Worm (Caenorhabditis elegans) whole organism, young adult: ENCODE measurements around the gene R04D3.3.

ENCODE experiments used
- B0035.1 ChIP-seq: sonication (generic microtip); optimal IDR thresholded peaks from 2 replicates; lab custom pipeline; 2016; ENCODE audit warnings: missing genetic modification characterization, mild to moderate bottlenecking, missing compliant biosample characterization, missing genotype, missing genetic modification reagents
- B0336.3 ChIP-seq: fragments of 200-800 bp; sonication (Bioruptor generic); IDR thresholded peaks from 2 replicates; pipeline ENCODE4 v1.3.6; 2022; ENCODE audit warnings: missing genetic modification characterization, missing compliant biosample characterization
- F52B5.7 ChIP-seq: sonication (generic microtip); optimal IDR thresholded peaks from 2 replicates; lab custom pipeline; 2016; ENCODE audit warnings: mild to moderate bottlenecking, missing genetic modification characterization, missing compliant biosample characterization
- F57C9.4 ChIP-seq: sonication (generic microtip); optimal IDR thresholded peaks from 2 replicates; lab custom pipeline; 2017; ENCODE audit warnings: mild to moderate bottlenecking, missing genetic modification characterization, missing compliant biosample characterization
- K11D2.4 ChIP-seq: fragments of 200-800 bp; sonication (Bioruptor generic); IDR thresholded peaks from 2 replicates; pipeline ENCODE4 v1.3.6; 2022; ENCODE audit warnings: missing genetic modification reagents, missing genetic modification characterization, missing compliant biosample characterization
- K12H6.12 ChIP-seq: fragments of 200-800 bp; sonication (Bioruptor generic); optimal IDR thresholded peaks from 2 replicates; lab custom pipeline; 2018; ENCODE audit warnings: mild to moderate bottlenecking, missing genetic modification characterization, missing compliant biosample characterization
- Y67H2A.10 ChIP-seq: fragments of 200-800 bp; sonication (Bioruptor generic); conservative IDR thresholded peaks from 2 replicates; pipeline ENCODE4 v1.3.6; 2022; ENCODE audit warnings: missing genetic modification reagents, missing genetic modification characterization, missing compliant biosample characterization
- ZK185.1 ChIP-seq: sonication (generic microtip); optimal IDR thresholded peaks from 2 replicates; lab custom pipeline; 2016; ENCODE audit warnings: mild to moderate bottlenecking, missing genetic modification characterization, missing compliant biosample characterization; ENCODE audit not compliant: poor library complexity, severe bottlenecking
- ama-1 ChIP-seq, 3 experiments: fragments of 150-350 bp in 1 of 3; sonication (generic microtip) in 2 of 3; optimal IDR thresholded peaks; 2 replicates each; lab custom pipeline; 2014 to 2018; ENCODE audit warnings: missing biosample characterization in 2 of 3, missing genetic modification characterization in 2 of 3, missing genetic modification reagents in 2 of 3
- aptf-2 ChIP-seq: fragments of 200-800 bp; sonication (Bioruptor generic); conservative IDR thresholded peaks from 2 replicates; pipeline ENCODE4 v1.3.6; 2022; ENCODE audit warnings: missing genetic modification reagents, missing genetic modification characterization, missing compliant biosample characterization
- atf-7 ChIP-seq: sonication (generic microtip); optimal IDR thresholded peaks from 2 replicates; lab custom pipeline; 2017; ENCODE audit warnings: mild to moderate bottlenecking, missing genetic modification characterization, missing compliant biosample characterization
- athp-1 ChIP-seq: sonication (generic microtip); optimal IDR thresholded peaks from 2 replicates; lab custom pipeline; 2017; ENCODE audit warnings: mild to moderate bottlenecking, missing genetic modification characterization, missing compliant biosample characterization
- bed-1 ChIP-seq: fragments of 200-800 bp; sonication (Bioruptor generic); IDR thresholded peaks from 2 replicates; pipeline ENCODE4 v1.3.6; 2022; ENCODE audit warnings: missing genetic modification reagents, missing genetic modification characterization, missing compliant biosample characterization
- ccch-3 ChIP-seq: fragments of 200-800 bp; sonication (Bioruptor generic); optimal IDR thresholded peaks from 2 replicates; lab custom pipeline; 2018; ENCODE audit warnings: mild to moderate bottlenecking, missing genetic modification characterization, missing compliant biosample characterization
- cebp-1 ChIP-seq, 2 experiments: fragments of 200-800 bp in 1 of 2; sonication (Bioruptor generic) in 1 of 2; sonication (generic microtip) in 1 of 2; IDR thresholded peaks in 1 of 2; optimal IDR thresholded peaks in 1 of 2; 2 replicates each; pipeline versions ENCODE4 v1.3.6 to Lab custom; 2017 to 2022; ENCODE audit warnings: missing compliant biosample characterization in 2 of 2, missing genetic modification characterization in 2 of 2, mild to moderate bottlenecking in 1 of 2, missing genetic modification reagents in 1 of 2, moderate library complexity in 1 of 2
- egl-18 ChIP-seq: fragments of 200-800 bp; sonication (Bioruptor generic); IDR thresholded peaks from 2 replicates; pipeline ENCODE4 v1.3.6; 2022; ENCODE audit warnings: missing genetic modification reagents, missing genetic modification characterization, missing compliant biosample characterization
- fkh-3 ChIP-seq: sonication (generic microtip); optimal IDR thresholded peaks from 2 replicates; lab custom pipeline; 2016; ENCODE audit warnings: mild to moderate bottlenecking, missing genetic modification characterization, missing compliant biosample characterization
- hrde-1 ChIP-seq: sonication (generic microtip); optimal IDR thresholded peaks from 2 replicates; lab custom pipeline; 2016; ENCODE audit warnings: missing genetic modification characterization, mild to moderate bottlenecking, missing compliant biosample characterization, moderate library complexity, missing genotype, missing genetic modification reagents, borderline replicate concordance
- let-526 ChIP-seq: fragments of 200-800 bp; sonication (Bioruptor generic); IDR thresholded peaks from 2 replicates; pipeline ENCODE4 v1.3.6; 2022; ENCODE audit warnings: missing genetic modification reagents, missing genetic modification characterization, missing compliant biosample characterization
- let-607 ChIP-seq, 2 experiments: fragments of 200-800 bp in 1 of 2; sonication (Bioruptor generic) in 1 of 2; sonication (generic microtip) in 1 of 2; optimal IDR thresholded peaks; 2 replicates each; lab custom pipeline; 2016 to 2018; ENCODE audit warnings: mild to moderate bottlenecking in 2 of 2, missing compliant biosample characterization in 2 of 2, missing genetic modification characterization in 2 of 2, moderate library complexity in 2 of 2, missing genotype in 1 of 2
- lin-26 ChIP-seq: fragments of 200-800 bp; sonication (Bioruptor generic); IDR thresholded peaks from 2 replicates; pipeline ENCODE4 v1.3.6; 2022; ENCODE audit warnings: missing genetic modification reagents, missing genetic modification characterization, missing compliant biosample characterization
- lin-35 ChIP-seq, 3 experiments: fragments of 150-350 bp in 2 of 3; sonication (generic microtip) in 1 of 3; optimal IDR thresholded peaks; 2 replicates each; lab custom pipeline; 2014 to 2018; ENCODE audit warnings: missing biosample characterization in 3 of 3, missing genetic modification characterization in 3 of 3, missing genetic modification reagents in 3 of 3
- lin-54 ChIP-seq: fragments of 200-800 bp; sonication (Bioruptor generic); optimal IDR thresholded peaks from 2 replicates; lab custom pipeline; 2018; ENCODE audit warnings: mild to moderate bottlenecking, missing genetic modification characterization, missing compliant biosample characterization
- lir-1 ChIP-seq: fragments of 200-800 bp; sonication (Bioruptor generic); conservative IDR thresholded peaks from 2 replicates; pipeline ENCODE4 v1.3.6; 2022; ENCODE audit warnings: missing genetic modification reagents, missing genetic modification characterization, missing compliant biosample characterization
- lsy-27 ChIP-seq: sonication (generic microtip); optimal IDR thresholded peaks from 2 replicates; lab custom pipeline; 2017; ENCODE audit warnings: missing genetic modification characterization, mild to moderate bottlenecking, missing compliant biosample characterization, antibody characterized with exemption, missing genotype, borderline replicate concordance; ENCODE audit not compliant: insufficient read depth
- mcd-1 ChIP-seq: fragments of 200-800 bp; sonication (Bioruptor generic); IDR thresholded peaks from 2 replicates; pipeline ENCODE4 v1.3.6; 2022; ENCODE audit warnings: missing genetic modification reagents, missing genetic modification characterization, missing compliant biosample characterization
- mel-28 ChIP-seq: sonication (generic microtip); optimal IDR thresholded peaks from 2 replicates; lab custom pipeline; 2016; ENCODE audit warnings: borderline replicate concordance, mild to moderate bottlenecking, missing genetic modification characterization, missing compliant biosample characterization
- mes-4 ChIP-seq: sonication (generic microtip); optimal IDR thresholded peaks from 2 replicates; lab custom pipeline; 2016; ENCODE audit warnings: missing genotype, missing genetic modification characterization, missing compliant biosample characterization
- nfyb-1 ChIP-seq: fragments of 200-800 bp; sonication (Bioruptor generic); IDR thresholded peaks from 2 replicates; pipeline ENCODE4 v1.3.6; 2022; ENCODE audit warnings: missing genetic modification reagents, missing genetic modification characterization, missing compliant biosample characterization
- nhr-120 ChIP-seq: fragments of 200-800 bp; sonication (Bioruptor generic); IDR thresholded peaks from 2 replicates; pipeline ENCODE4 v1.3.6; 2022; ENCODE audit warnings: missing genetic modification characterization, missing compliant biosample characterization
- nhr-80 ChIP-seq: sonication (generic microtip); optimal IDR thresholded peaks from 2 replicates; lab custom pipeline; 2016; ENCODE audit warnings: missing genetic modification characterization, missing compliant biosample characterization
- nhr-90 ChIP-seq: sonication (generic microtip); optimal IDR thresholded peaks from 2 replicates; lab custom pipeline; 2016; ENCODE audit warnings: missing genotype, mild to moderate bottlenecking, missing genetic modification characterization, missing compliant biosample characterization
- repo-1 ChIP-seq: sonication (generic microtip); optimal IDR thresholded peaks from 2 replicates; lab custom pipeline; 2017; ENCODE audit warnings: mild to moderate bottlenecking, missing genetic modification characterization, missing compliant biosample characterization
- rpc-1 ChIP-seq, 2 experiments: fragments of 150-350 bp in 1 of 2; sonication (generic microtip) in 1 of 2; optimal IDR thresholded peaks; 2 replicates each; lab custom pipeline; 2014 to 2018; ENCODE audit warnings: missing biosample characterization in 1 of 2, missing genetic modification characterization in 1 of 2, missing genetic modification reagents in 1 of 2, missing genotype in 1 of 2
- sea-2 ChIP-seq: fragments of 200-800 bp; sonication (Bioruptor generic); IDR thresholded peaks from 2 replicates; pipeline ENCODE4 v1.3.6; 2022; ENCODE audit warnings: missing genetic modification characterization, missing compliant biosample characterization
- snpc-4 ChIP-seq, 5 experiments: fragments of 150-350 bp in 1 of 5; sonication (generic microtip) in 4 of 5; optimal IDR thresholded peaks; 2 replicates each; lab custom pipeline; 2014 to 2018; ENCODE audit warnings: missing genetic modification characterization in 5 of 5, missing biosample characterization in 3 of 5, antibody characterized with exemption in 2 of 5, mild to moderate bottlenecking in 2 of 5, missing compliant biosample characterization in 2 of 5, missing genotype in 2 of 5, moderate library complexity in 2 of 5, missing genetic modification reagents in 1 of 5
- somi-1 ChIP-seq: fragments of 200-800 bp; sonication (Bioruptor generic); optimal IDR thresholded peaks from 2 replicates; lab custom pipeline; 2018; ENCODE audit warnings: mild to moderate bottlenecking, missing genetic modification characterization, missing compliant biosample characterization
- tbp1 ChIP-seq: fragments of 200-800 bp; sonication (Bioruptor generic); optimal IDR thresholded peaks from 2 replicates; lab custom pipeline; 2018; ENCODE audit warnings: mild to moderate bottlenecking, missing genetic modification characterization, missing compliant biosample characterization
- tbx-9 ChIP-seq: sonication (generic microtip); optimal IDR thresholded peaks from 2 replicates; lab custom pipeline; 2016; ENCODE audit warnings: borderline replicate concordance, missing genetic modification characterization, inconsistent platforms, missing compliant biosample characterization
- ztf-26 ChIP-seq: sonication (generic microtip); optimal IDR thresholded peaks from 2 replicates; lab custom pipeline; 2017; ENCODE audit warnings: missing genetic modification characterization, missing compliant biosample characterization

Gene R04D3.3

ce11 chrX:13328868-13329267 lies 38.4 kb upstream of the R04D3.3 start (continued):
- no peak for TF ChIP-seq cebp-1 (GFP tag; IDR thresholded peaks at IDR 0.05; lab: Robert Waterston, UW)
- TF ChIP-seq cebp-1 (tag; optimal IDR thresholded peaks at IDR 0.05; lab: Kevin White, UChicago), result peak; percentile 52
- TF ChIP-seq egl-18 (GFP tag; lab: Robert Waterston, UW), result no peak
- no peak for TF ChIP-seq fkh-3 (tag; lab: Kevin White, UChicago)

DNA sequence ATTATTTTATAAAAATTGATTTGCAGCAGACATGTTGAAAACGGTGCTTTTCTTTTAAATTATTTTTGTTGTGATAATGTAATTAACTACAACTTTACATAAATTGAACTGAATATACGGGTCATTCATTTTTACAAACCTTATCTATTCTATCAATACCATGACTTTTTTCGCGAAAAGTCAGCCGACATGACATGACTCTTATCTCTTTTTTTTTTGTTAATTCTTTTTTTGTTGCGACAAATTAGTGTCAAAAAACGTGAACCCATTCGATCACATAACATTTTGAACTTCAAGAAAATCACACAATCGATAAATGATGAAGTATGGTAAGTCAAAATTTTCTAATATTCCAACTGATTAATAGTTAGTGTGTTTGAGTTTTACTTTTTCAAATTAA lies 37.6 kb upstream of the R04D3.3 start, which contains the start of gene sir-2.2:
Gene sir-2.2, plus strand, starts transcription at position 34 of the 400 bp plus-strand sequence.
- TF ChIP-seq let-526 (GFP tag; lab: Robert Waterston, UW) (no peak), let-607 (tag; optimal IDR thresholded peaks at IDR 0.05; lab: Kevin White, UChicago) (peak in 1 of 2 experiments; percentile 4), cebp-1 (GFP tag; IDR thresholded peaks at IDR 0.05; lab: Robert Waterston, UW) (no peak), cebp-1 (tag; optimal IDR thresholded peaks at IDR 0.05; lab: Kevin White, UChicago) (peak; percentile 8), K11D2.4 (GFP tag; lab: Robert Waterston, UW) (0 out of 2 replicates have a peak, but pooled peaks have one; percentile 14), snpc-4 (GFP tag; optimal IDR thresholded peaks at IDR 0.05; lab: Kevin White, UChicago) (no peak), snpc-4 (tag; optimal IDR thresholded peaks at IDR 0.05; lab: Kevin White, UChicago) (no peak), ztf-26 (tag; lab: Kevin White, UChicago) (no peak), tbp1 (peak; percentile 1), nhr-80 (tag; lab: Kevin White, UChicago) (peak; percentile 64), nhr-90 (tag; lab: Kevin White, UChicago) (no peak), F52B5.7 (tag; lab: Kevin White, UChicago) (no peak)

ce11 chrX:13325039-13325438 lies 34.6 kb upstream of the R04D3.3 start:
- TF ChIP-seq mel-28 (tag; lab: Kevin White, UChicago), result no peak
- no peak for TF ChIP-seq bed-1 (GFP tag; lab: Robert Waterston, UW)
- TF ChIP-seq B0035.1 (tag; lab: Kevin White, UChicago), result no peak
- TF ChIP-seq somi-1 (GFP tag; lab: Kevin White, UChicago), result peak; percentile 30
- TF ChIP-seq, all 124 proteins: peak for 1

DNA sequence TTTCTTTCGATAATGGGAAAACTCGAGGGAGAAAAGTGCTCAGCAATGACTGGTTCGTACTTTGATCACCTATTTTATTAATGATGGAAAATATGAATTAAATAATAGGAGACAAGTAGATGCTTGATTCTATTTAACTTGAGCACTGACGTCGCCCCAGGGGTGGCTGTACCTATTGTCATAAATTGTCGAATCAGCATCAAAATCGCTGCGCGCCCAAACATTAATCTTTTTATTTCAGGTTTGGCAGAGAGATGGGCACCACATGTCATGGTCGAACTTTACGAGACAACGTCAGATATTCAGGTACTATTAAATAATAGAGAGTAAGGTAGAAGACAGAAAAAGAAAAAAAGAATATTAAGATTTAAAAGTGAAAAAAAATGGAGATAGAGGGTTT lies 33.9 kb upstream of the R04D3.3 start:
- TF ChIP-seq K12H6.12, result no peak
- no peak for TF ChIP-seq lir-1 (GFP tag; lab: Robert Waterston, UW)
- no peak for TF ChIP-seq Y67H2A.10 (GFP tag; lab: Robert Waterston, UW)
- no peak for TF ChIP-seq mcd-1 (GFP tag; lab: Robert Waterston, UW)
- no peak for TF ChIP-seq lin-54 (GFP tag; lab: Kevin White, UChicago)
- TF ChIP-seq tbx-9, result no peak
- TF ChIP-seq lin-26 (GFP tag; lab: Robert Waterston, UW), result no peak
- TF ChIP-seq sea-2 (GFP tag; lab: Robert Waterston, UW), result no peak
- TF ChIP-seq lin-35 (GFP tag; optimal IDR thresholded peaks at IDR 0.05; lab: Kevin White, UChicago), result no peak
- TF ChIP-seq K11D2.4 (GFP tag; lab: Robert Waterston, UW), result no peak
- no peak for TF ChIP-seq ama-1 (optimal IDR thresholded peaks at IDR 0.05; lab: Kevin White, UChicago)
- no peak for TF ChIP-seq ama-1 (GFP tag; optimal IDR thresholded peaks at IDR 0.05; lab: Kevin White, UChicago)
- no peak for TF ChIP-seq atf-7 (tag; lab: Kevin White, UChicago)

DNA sequence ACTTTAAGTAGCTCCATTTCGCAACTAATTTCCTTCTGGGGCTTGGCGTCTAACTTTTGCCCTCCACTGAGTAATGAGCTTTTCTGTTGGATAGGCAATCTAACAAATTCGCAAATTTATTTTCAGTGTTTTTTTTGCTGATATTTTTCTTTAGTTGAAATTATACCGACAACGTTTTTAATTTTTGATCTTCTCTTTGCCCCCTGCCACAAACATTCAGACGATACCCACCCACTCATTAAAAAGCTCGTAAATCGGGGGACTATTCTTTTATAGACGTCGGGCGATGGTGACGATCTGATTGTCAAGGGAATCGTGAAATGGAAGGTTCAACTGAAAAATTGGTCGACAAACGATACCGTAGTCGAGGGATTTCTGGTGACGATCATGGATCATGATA lies 33.3 kb upstream of the R04D3.3 start:
- TF ChIP-seq repo-1, result no peak
- TF ChIP-seq lsy-27, result no peak
- no peak for TF ChIP-seq F57C9.4
- no peak for TF ChIP-seq hrde-1 (tag; lab: Kevin White, UChicago)
- TF ChIP-seq mcd-1 (GFP tag; lab: Robert Waterston, UW), result no peak
- TF ChIP-seq nhr-120 (GFP tag; lab: Robert Waterston, UW), result no peak
- no peak for TF ChIP-seq nfyb-1
- no peak for TF ChIP-seq aptf-2
- TF ChIP-seq rpc-1 (optimal IDR thresholded peaks at IDR 0.05; lab: Kevin White, UChicago), result no peak
- TF ChIP-seq rpc-1 (tag; optimal IDR thresholded peaks at IDR 0.05; lab: Kevin White, UChicago), result no peak
- no peak for TF ChIP-seq B0336.3 (GFP tag; lab: Robert Waterston, UW)
- TF ChIP-seq athp-1 (tag; lab: Kevin White, UChicago), result no peak
- no peak for TF ChIP-seq ccch-3 (GFP tag; lab: Kevin White, UChicago)
- no peak for TF ChIP-seq mes-4 (tag; lab: Kevin White, UChicago)
- TF ChIP-seq ZK185.1 (tag; lab: Kevin White, UChicago), result no peak
